Worm (Caenorhabditis elegans): ENCODE results near the gene T22D1.5.

Gene T22D1.5

ce11 chrIV:6881183-6881582 lies 22.6 kb upstream of the T22D1.5 start (continued):
- TF ChIP-seq egl-13 (tag; optimal IDR thresholded peaks at IDR 0.05) (peak; percentile 28), lin-14 (GFP tag; optimal IDR thresholded peaks at IDR 0.05) (peak; percentile 96), mab-9 (GFP tag; IDR thresholded peaks at IDR 0.05) (0 out of 2 replicates have a peak, but pooled peaks have one; percentile 17), unc-86 (tag; optimal IDR thresholded peaks at IDR 0.05) (peak; percentile 52), jun-1 (tag; optimal IDR thresholded peaks at IDR 0.05) (peak; percentile 28), unc-130 (tag; optimal IDR thresholded peaks at IDR 0.05) (no peak), nhr-90 (tag; optimal IDR thresholded peaks at IDR 0.05; ENCODE audit: poor library complexity) (no peak), aly-2 (tag; optimal IDR thresholded peaks at IDR 0.05) (no peak), fkh-8 (tag; optimal IDR thresholded peaks at IDR 0.05) (peak; percentile 59), pax-3 (tag; optimal IDR thresholded peaks at IDR 0.05) (no peak), tbx-2 (tag; optimal IDR thresholded peaks at IDR 0.05) (peak; percentile 75)

- TF ChIP-seq nhr-77 (tag; optimal IDR thresholded peaks at IDR 0.05) = no peak
- no peak for TF ChIP-seq nhr-28 (tag; optimal IDR thresholded peaks at IDR 0.05)
- TF ChIP-seq lin-14 (GFP tag; optimal IDR thresholded peaks at IDR 0.05) = no peak
- TF ChIP-seq sox-4 (tag; optimal IDR thresholded peaks at IDR 0.05) = no peak
- no peak for TF ChIP-seq efl-3 (GFP tag; optimal IDR thresholded peaks at IDR 0.05)
- no peak for TF ChIP-seq aly-2 (tag; optimal IDR thresholded peaks at IDR 0.05)
- no peak for TF ChIP-seq alr-1 (tag; optimal IDR thresholded peaks at IDR 0.05; ENCODE audit: borderline replicate concordance)
- TF ChIP-seq pqm-1 (tag; optimal IDR thresholded peaks at IDR 0.05) = no peak
- no peak for TF ChIP-seq lin-15B (tag; optimal IDR thresholded peaks at IDR 0.05)
- TF ChIP-seq swsn-7 (tag; optimal IDR thresholded peaks at IDR 0.05) = no peak
Observed at ce11 chrIV:6883342-6883741, 20.4 kb upstream of the T22D1.5 start, which contains the start of gene tre-2. Gene tre-2, minus strand, starts transcription at chrIV:6883442.

- TF ChIP-seq isw-1 (GFP tag; IDR thresholded peaks at IDR 0.05) (peak; percentile 13), unc-86 (tag; optimal IDR thresholded peaks at IDR 0.05) (no peak), efl-3 (GFP tag; optimal IDR thresholded peaks at IDR 0.05) (no peak), xbp-1 (tag; optimal IDR thresholded peaks at IDR 0.05) (peak; percentile 31), swsn-7 (tag; optimal IDR thresholded peaks at IDR 0.05) (peak; percentile 12), skn-1 (tag; optimal IDR thresholded peaks at IDR 0.05) (peak; percentile 28), ceh-90 (tag; optimal IDR thresholded peaks at IDR 0.05) (no peak), nhr-20 (tag; optimal IDR thresholded peaks at IDR 0.05) (peak; percentile 15), dpl-1 (GFP tag; optimal IDR thresholded peaks at IDR 0.05) (peak in 2 of 3 experiments; percentile 38 to 40), ceh-82 (tag; optimal IDR thresholded peaks at IDR 0.05) (peak in 2 of 3 experiments; percentile 1 to 34), hlh-4 (tag; optimal IDR thresholded peaks at IDR 0.05) (no peak), elt-2 (tag; optimal IDR thresholded peaks at IDR 0.05) (no peak), fkh-8 (tag; optimal IDR thresholded peaks at IDR 0.05) (no peak), lin-35 (GFP tag; optimal IDR thresholded peaks at IDR 0.05) (peak in 1 of 2 experiments; percentile 41), C16A3.4 (tag; optimal IDR thresholded peaks at IDR 0.05) (peak; percentile 22), mep-1 (tag; optimal IDR thresholded peaks at IDR 0.05) (no peak), fkh-10 (GFP tag; optimal IDR thresholded peaks at IDR 0.05) (no peak), unc-30 (tag; optimal IDR thresholded peaks at IDR 0.05) (no peak), rnt-1 (tag; optimal IDR thresholded peaks at IDR 0.05) (peak; percentile 76), blmp-1 (tag; optimal IDR thresholded peaks at IDR 0.05) (peak; percentile 34), grh-1 (GFP tag; IDR thresholded peaks at IDR 0.05) (peak; percentile 15; the same call in 1 of the 2 replicates), hpl-2 (GFP tag; optimal IDR thresholded peaks at IDR 0.05) (no peak), jun-1 (tag; optimal IDR thresholded peaks at IDR 0.05) (peak; percentile 55), efl-1 (optimal IDR thresholded peaks at IDR 0.05) (peak; percentile 56 to 57), efl-1 (GFP tag; optimal IDR thresholded peaks at IDR 0.05 in 1 of 2) (peak; percentile 32 to 87)
Observed at ce11 chrIV:6887601-6888099, 16.1 kb upstream of the T22D1.5 start, which contains the start of the genes T05A12.3 and T05A12.4. Gene T05A12.3, minus strand, starts transcription at chrIV:6887651. Gene T05A12.4, plus strand, starts transcription at chrIV:6887948.
